Worm (Caenorhabditis elegans): ENCODE results near the gene C08E8.2.

C08E8.2 gene

ce11 chrV:18331086-18331485 is 24.6 kb downstream of the C08E8.2 start, which contains the start of gene B0462.4:
TSS of gene B0462.4 (minus strand) at chrV:18331186.
- TF ChIP-seq mxl-1 (tag; optimal IDR thresholded peaks at IDR 0.05) (no peak), rec-8 (tag; optimal IDR thresholded peaks at IDR 0.05) (no peak)

ce11 chrV:18324525-18324924 is 31.1 kb downstream of the C08E8.2 start:
- no peak for TF ChIP-seq C17E4.6 (GFP tag; IDR thresholded peaks at IDR 0.05)
- no peak for TF ChIP-seq ceh-27 (GFP tag; optimal IDR thresholded peaks at IDR 0.05)
- TF ChIP-seq dox-1 (GFP tag; IDR thresholded peaks at IDR 0.05) = 0 out of 2 replicates have a peak, but pooled peaks have one; percentile 21
- TF ChIP-seq egl-18 (GFP tag; IDR thresholded peaks at IDR 0.05) = no peak
- TF ChIP-seq nhr-80 (tag; optimal IDR thresholded peaks at IDR 0.05) = peak; percentile 55

- TF ChIP-seq cebp-1 (GFP tag; IDR thresholded peaks at IDR 0.05) (0 out of 2 replicates have a peak, but pooled peaks have one; percentile 24), cebp-1 (tag; optimal IDR thresholded peaks at IDR 0.05) (no peak), hsf-1 (GFP tag; IDR thresholded peaks at IDR 0.05) (no peak)
These were observed 32.4 kb downstream of the C08E8.2 start, which contains the start of gene B0462.5 for ce11 chrV:18323231-18323630. TSS of gene B0462.5 (minus strand) at chrV:18323331.

ce11 chrV:18318312-18318711 is 37.3 kb downstream of the C08E8.2 start, which contains the start of gene fbxb-119:
TSS of gene fbxb-119 (plus strand) at chrV:18318612.
- TF ChIP-seq T26A5.8 (tag; optimal IDR thresholded peaks at IDR 0.05) (no peak), B0261.1 (tag; optimal IDR thresholded peaks at IDR 0.05) (no peak), sdz-38 (tag; optimal IDR thresholded peaks at IDR 0.05) (no peak), hmg-1.2 (GFP tag; IDR thresholded peaks at IDR 0.05) (no peak), F23B12.7 (tag; optimal IDR thresholded peaks at IDR 0.05; ENCODE audit: insufficient read depth) (no peak), lin-40 (tag; optimal IDR thresholded peaks at IDR 0.05) (no peak), somi-1 (GFP tag; optimal IDR thresholded peaks at IDR 0.05) (no peak), zim-3 (tag; optimal IDR thresholded peaks at IDR 0.05) (no peak), F57C9.4 (tag; optimal IDR thresholded peaks at IDR 0.05) (no peak), lir-1 (GFP tag; conservative IDR thresholded peaks at IDR 0.05) (no peak), B0019.2 (GFP tag; conservative IDR thresholded peaks at IDR 0.05) (no peak), chd-7 (tag; optimal IDR thresholded peaks at IDR 0.05) (no peak), madf-3 (GFP tag; IDR thresholded peaks at IDR 0.05) (no peak), F52B5.7 (tag; optimal IDR thresholded peaks at IDR 0.05) (no peak), madf-10 (tag; optimal IDR thresholded peaks at IDR 0.05) (no peak)

Measured in whole organism, young adult.